Fruit fly (Drosophila melanogaster): ENCODE data around the gene Mpi.

The Mpi gene

dm6 chr3R:9808946-9809545 is 49.6 kb downstream of the Mpi start, which contains the start of gene FBXO11 (continued):
- TF ChIP-seq CG13123 (GFP tag; optimal IDR thresholded peaks at IDR 0.05) (no peak), ap (GFP tag; IDR thresholded peaks at IDR 0.05) (no peak), sna (GFP tag; IDR thresholded peaks at IDR 0.05; ENCODE audit: partially characterized antibody) (no peak), CkIIα-i1 (GFP tag; IDR thresholded peaks at IDR 0.05) (no peak), CG6254 (GFP tag; optimal IDR thresholded peaks at IDR 0.05) (no peak), Poxn (GFP tag; IDR thresholded peaks at IDR 0.05) (no peak), sens-2 (GFP tag; IDR thresholded peaks at IDR 0.05) (no peak), CG7928 (GFP tag; optimal IDR thresholded peaks at IDR 0.05) (no peak), Deaf1 (tag; optimal IDR thresholded peaks at IDR 0.05) (no peak), eyg (GFP tag; optimal IDR thresholded peaks at IDR 0.05) (no peak), ind (GFP tag; optimal IDR thresholded peaks at IDR 0.05) (no peak), sr (GFP tag; IDR thresholded peaks at IDR 0.05) (no peak), CG6683 (GFP tag; optimal IDR thresholded peaks at IDR 0.05) (no peak), Drgx (GFP tag; IDR thresholded peaks at IDR 0.05) (peak; percentile 76), ac (GFP tag; optimal IDR thresholded peaks at IDR 0.05) (no peak), CG3847 (GFP tag; IDR thresholded peaks at IDR 0.05) (no peak), gro (GFP tag; optimal IDR thresholded peaks at IDR 0.05) (peak; percentile 62), tin (GFP tag; optimal IDR thresholded peaks at IDR 0.05) (no peak), Ets97D (GFP tag; optimal IDR thresholded peaks at IDR 0.05) (peak; percentile 49), run (tag; optimal IDR thresholded peaks at IDR 0.05) (peak; percentile 47), org-1 (GFP tag; optimal IDR thresholded peaks at IDR 0.05) (no peak), CG17802 (tag; optimal IDR thresholded peaks at IDR 0.05) (no peak), CG2875 (GFP tag; optimal IDR thresholded peaks at IDR 0.05) (no peak), Adf1 (GFP tag; IDR thresholded peaks at IDR 0.05) (no peak), E2f2 (GFP tag; IDR thresholded peaks at IDR 0.05) (peak; percentile 95), CG14860 (GFP tag; IDR thresholded peaks at IDR 0.05; ENCODE audit: partially characterized antibody) (no peak), bbx (GFP tag; IDR thresholded peaks at IDR 0.05; ENCODE audit: partially characterized antibody) (peak; percentile 22; the same call in 1 of the 2 replicates), az2 (GFP tag; optimal IDR thresholded peaks at IDR 0.05) (no peak), gsb-n (tag; optimal IDR thresholded peaks at IDR 0.05) (no peak), Myb (GFP tag; optimal IDR thresholded peaks at IDR 0.05) (peak; percentile 30), ERR (GFP tag; optimal IDR thresholded peaks at IDR 0.05) (no peak), pum (GFP tag; optimal IDR thresholded peaks at IDR 0.05) (no peak), kay (GFP tag; optimal IDR thresholded peaks at IDR 0.05) (no peak), fd3F (GFP tag; optimal IDR thresholded peaks at IDR 0.05) (no peak), da (GFP tag; optimal IDR thresholded peaks at IDR 0.05) (no peak), Dad (GFP tag; optimal IDR thresholded peaks at IDR 0.05) (no peak), CG31224 (GFP tag; IDR thresholded peaks at IDR 0.05) (no peak), Side (GFP tag; optimal IDR thresholded peaks at IDR 0.05) (no peak), CG16779 (GFP tag; IDR thresholded peaks at IDR 0.05) (no peak), Meics (GFP tag; optimal IDR thresholded peaks at IDR 0.05) (no peak), Opbp (GFP tag; IDR thresholded peaks at IDR 0.05; ENCODE audit: partially characterized antibody) (0 out of 3 replicates have a peak, but pooled peaks have one; percentile 34), CG10274 (GFP tag; optimal IDR thresholded peaks at IDR 0.05) (no peak), Dref (GFP tag; IDR thresholded peaks at IDR 0.05) (peak; percentile 83), CG6654 (GFP tag; optimal IDR thresholded peaks at IDR 0.05) (no peak), exex (tag; optimal IDR thresholded peaks at IDR 0.05) (no peak), Tbp (GFP tag; optimal IDR thresholded peaks at IDR 0.05) (no peak), Sox102F (GFP tag; optimal IDR thresholded peaks at IDR 0.05) (no peak), CG5953 (GFP tag; IDR thresholded peaks at IDR 0.05) (no peak), slou (GFP tag; optimal IDR thresholded peaks at IDR 0.05) (no peak), CG4707 (GFP tag; optimal IDR thresholded peaks at IDR 0.05) (no peak), CG32532 (GFP tag; IDR thresholded peaks at IDR 0.05) (no peak), z (GFP tag; IDR thresholded peaks at IDR 0.05) (no peak)

All from whole organism, embryonic.